Worm (Caenorhabditis elegans) whole organism, L4 larva: ENCODE data around the gene nhr-17.

ENCODE experiments used
- daf-19 ChIP-seq: fragments of 200-800 bp; sonication (Bioruptor generic); conservative IDR thresholded peaks from 2 replicates; pipeline ENCODE4 v1.3.6; 2022; ENCODE audit warnings: missing genetic modification characterization, missing compliant biosample characterization
- dpl-1 ChIP-seq: fragments of 150-350 bp; optimal IDR thresholded peaks from 2 replicates; lab custom pipeline; 2014; ENCODE audit warnings: missing biosample characterization, missing genetic modification reagents, missing genetic modification characterization
- egl-27 ChIP-seq: sonication (generic microtip); optimal IDR thresholded peaks from 3 replicates; lab custom pipeline; 2017; ENCODE audit warnings: missing biosample characterization, missing genetic modification reagents, missing genetic modification characterization
- fkh-10 ChIP-seq: fragments of 150-350 bp; optimal IDR thresholded peaks from 2 replicates; lab custom pipeline; 2014; ENCODE audit warnings: missing biosample characterization, missing genetic modification reagents, missing genetic modification characterization
- nhr-11 ChIP-seq: fragments of 150-350 bp; optimal IDR thresholded peaks from 2 replicates; lab custom pipeline; 2014; ENCODE audit warnings: missing biosample characterization, missing genetic modification characterization
- pha-4 ChIP-seq, 2 experiments: fragments of 150-350 bp in 1 of 2; fragments of 200-800 bp in 1 of 2; sonication (Bioruptor generic) in 1 of 2; IDR thresholded peaks in 1 of 2; optimal IDR thresholded peaks in 1 of 2; 2 replicates each; pipeline versions ENCODE4 v1.3.6 to Lab custom; 2014 to 2022; ENCODE audit warnings: missing genetic modification characterization in 2 of 2, missing genetic modification reagents in 2 of 2, missing biosample characterization in 1 of 2, missing compliant biosample characterization in 1 of 2
- unc-130 ChIP-seq: sonication (generic microtip); optimal IDR thresholded peaks from 2 replicates; lab custom pipeline; 2016; ENCODE audit warnings: missing genetic modification reagents, missing genetic modification characterization, missing compliant biosample characterization
- unc-39 ChIP-seq: sonication (generic microtip); optimal IDR thresholded peaks from 2 replicates; lab custom pipeline; 2017; ENCODE audit warnings: missing biosample characterization, missing genetic modification characterization
- zag-1 ChIP-seq: fragments of 150-350 bp; optimal IDR thresholded peaks from 2 replicates; lab custom pipeline; 2014; ENCODE audit warnings: missing biosample characterization, missing genetic modification characterization
- ztf-11 ChIP-seq: fragments of 150-350 bp; optimal IDR thresholded peaks from 2 replicates; lab custom pipeline; 2014; ENCODE audit warnings: missing biosample characterization, missing genetic modification characterization

DNA sequence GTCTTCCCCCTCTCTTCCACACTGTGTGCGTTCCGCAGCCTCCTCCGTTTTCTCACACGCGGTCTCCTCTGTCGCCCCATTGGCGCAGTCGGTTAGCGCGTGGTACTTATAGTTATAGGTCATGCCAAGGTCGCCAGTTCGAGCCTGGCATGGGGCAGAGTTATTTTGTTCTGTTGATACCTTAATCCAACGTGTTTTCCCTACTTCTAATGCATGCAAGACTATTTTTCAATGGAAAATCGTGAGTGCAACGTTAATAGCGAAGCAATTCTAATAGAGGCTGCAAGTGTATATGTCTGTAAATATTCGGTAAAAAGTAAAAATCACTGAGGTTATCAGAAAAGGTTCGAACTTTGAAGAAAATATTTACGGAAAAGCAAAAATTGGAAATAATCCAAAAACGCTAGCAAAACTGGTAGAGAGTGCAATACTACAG, 6.5 kb downstream of the nhr-17 start:
- TF ChIP-seq egl-27 (tag; lab: Kevin White, UChicago), result no peak
- no peak for TF ChIP-seq nhr-11 (tag; lab: Kevin White, UChicago)
- TF ChIP-seq unc-39 (tag; lab: Kevin White, UChicago), result no peak
- no peak for TF ChIP-seq ztf-11
- TF ChIP-seq dpl-1, result no peak
- TF ChIP-seq fkh-10, result no peak
- TF ChIP-seq zag-1 (tag; lab: Kevin White, UChicago), result no peak
- TF ChIP-seq unc-130 (GFP tag; lab: Kevin White, UChicago), result peak; percentile 30
- peak; percentile 75; the same call in 1 of the 2 replicates for TF ChIP-seq pha-4 (GFP tag; IDR thresholded peaks at IDR 0.05; lab: Robert Waterston, UW)
- TF ChIP-seq pha-4 (tag; optimal IDR thresholded peaks at IDR 0.05; lab: Kevin White, UChicago), result no peak
- TF ChIP-seq daf-19 (GFP tag; lab: Robert Waterston, UW), result peak; percentile 61
